Fruit fly (Drosophila melanogaster) whole organism, wandering third instar larva: Measurements from ENCODE around the gene Hsp23.

Experiments used
- Abd-B ChIP-seq: fragments of >200 bp; optimal IDR thresholded peaks from 2 replicates; lab custom pipeline; 2017; ENCODE audit warnings: missing biosample characterization, missing genetic modification characterization
- CG9705 ChIP-seq: fragments of 200-800 bp; sonication (Bioruptor generic); optimal IDR thresholded peaks from 2 replicates; lab custom pipeline; 2018; ENCODE audit warnings: missing biosample characterization, mild to moderate bottlenecking, missing genetic modification characterization
- CrebA ChIP-seq: fragments of 200-800 bp; sonication (Bioruptor generic); optimal IDR thresholded peaks from 2 replicates; lab custom pipeline; 2016; ENCODE audit warnings: missing biosample characterization, mild to moderate bottlenecking, missing genetic modification characterization, borderline replicate concordance
- Dfd ChIP-seq: fragments of >200 bp; optimal IDR thresholded peaks from 2 replicates; lab custom pipeline; 2017; ENCODE audit warnings: missing biosample characterization, missing genetic modification characterization
- GATAd ChIP-seq: sonication (Bioruptor generic); optimal IDR thresholded peaks from 2 replicates; lab custom pipeline; 2016; ENCODE audit warnings: missing biosample characterization, missing genetic modification characterization
- Hnf4 ChIP-seq: fragments of 200-800 bp; sonication (Bioruptor generic); optimal IDR thresholded peaks from 2 replicates; lab custom pipeline; 2016; ENCODE audit warnings: missing biosample characterization, mild to moderate bottlenecking, missing genetic modification characterization
- Hr78 ChIP-seq: fragments of >200 bp; optimal IDR thresholded peaks from 2 replicates; lab custom pipeline; 2017; ENCODE audit warnings: missing biosample characterization, missing genetic modification characterization
- Hr83 ChIP-seq: fragments of 200-300 bp; sonication (Bioruptor generic); optimal IDR thresholded peaks from 2 replicates; lab custom pipeline; 2016; ENCODE audit warnings: missing biosample characterization, mild to moderate bottlenecking, missing genetic modification characterization, moderate library complexity; ENCODE audit not compliant: poor library complexity, severe bottlenecking
- Jra ChIP-seq: sonication (Bioruptor generic); optimal IDR thresholded peaks from 2 replicates; lab custom pipeline; 2016; ENCODE audit warnings: missing biosample characterization, missing genetic modification characterization
- Myc ChIP-seq: fragments of >200 bp; optimal IDR thresholded peaks from 2 replicates; lab custom pipeline; 2017
- OdsH ChIP-seq: fragments of 200-800 bp; sonication (Bioruptor generic); optimal IDR thresholded peaks from 2 replicates; lab custom pipeline; 2016; ENCODE audit warnings: missing biosample characterization, mild to moderate bottlenecking, missing genetic modification characterization
- Rel ChIP-seq, 2 experiments: fragments of 200-800 bp; sonication (Bioruptor generic) in 1 of 2; optimal IDR thresholded peaks; 2 replicates in 1 of 2; 3 replicates in 1 of 2; lab custom pipeline; 2016 to 2019; ENCODE audit warnings: mild to moderate bottlenecking in 2 of 2, missing biosample characterization in 2 of 2, missing genetic modification characterization in 2 of 2, moderate library complexity in 1 of 2
- Sp1 ChIP-seq: fragments of 200-800 bp; sonication (Bioruptor generic); optimal IDR thresholded peaks from 3 replicates; lab custom pipeline; 2019; ENCODE audit warnings: missing biosample characterization, mild to moderate bottlenecking, missing genetic modification characterization, moderate library complexity
- Vsx2 ChIP-seq: fragments of 200-300, 225-300 bp; sonication (Bioruptor generic); optimal IDR thresholded peaks from 2 replicates; lab custom pipeline; 2018; ENCODE audit warnings: missing biosample characterization, missing genetic modification characterization; ENCODE audit not compliant: partially characterized antibody
- br ChIP-seq: fragments of 200-800 bp; sonication (Bioruptor generic); optimal IDR thresholded peaks from 2 replicates; lab custom pipeline; 2016; ENCODE audit warnings: missing biosample characterization, missing genetic modification characterization
- brk ChIP-seq: fragments of 200-800 bp; sonication (Bioruptor generic); optimal IDR thresholded peaks from 2 replicates; lab custom pipeline; 2016; ENCODE audit warnings: missing biosample characterization, mild to moderate bottlenecking, missing genetic modification characterization
- dmrt93B ChIP-seq: fragments of 200-800 bp; sonication (Bioruptor generic); optimal IDR thresholded peaks from 2 replicates; lab custom pipeline; 2018; ENCODE audit warnings: missing biosample characterization, mild to moderate bottlenecking, missing genetic modification characterization
- dsf ChIP-seq: sonication (Bioruptor generic); optimal IDR thresholded peaks from 2 replicates; lab custom pipeline; 2016; ENCODE audit warnings: missing biosample characterization, missing genetic modification characterization, borderline replicate concordance
- ey ChIP-seq: fragments of 200-800 bp; sonication (Bioruptor generic); optimal IDR thresholded peaks from 2 replicates; lab custom pipeline; 2016; ENCODE audit warnings: missing biosample characterization, missing genetic modification characterization
- foxo ChIP-seq, 2 experiments: fragments of 200-800 bp; sonication (Bioruptor generic); optimal IDR thresholded peaks; 2 replicates in 1 of 2; 3 replicates in 1 of 2; lab custom pipeline; 2016 to 2017; ENCODE audit warnings: missing biosample characterization in 2 of 2, missing genetic modification characterization in 2 of 2
- h ChIP-seq: fragments of 200-800 bp; sonication (Bioruptor generic); optimal IDR thresholded peaks from 3 replicates; lab custom pipeline; 2016; ENCODE audit warnings: missing biosample characterization, mild to moderate bottlenecking, missing genetic modification characterization
- pan ChIP-seq: fragments of >200 bp; optimal IDR thresholded peaks from 2 replicates; lab custom pipeline; 2017
- rgr ChIP-seq: fragments of 200-800 bp; sonication (Bioruptor generic); optimal IDR thresholded peaks from 3 replicates; lab custom pipeline; 2016; ENCODE audit warnings: missing biosample characterization, mild to moderate bottlenecking, missing genetic modification characterization
- sage ChIP-seq: fragments of 200-800 bp; sonication (Bioruptor generic); optimal IDR thresholded peaks from 2 replicates; lab custom pipeline; 2016; ENCODE audit warnings: missing biosample characterization, mild to moderate bottlenecking, missing genetic modification characterization
- sv ChIP-seq: fragments of 200-800 bp; sonication (Bioruptor generic); optimal IDR thresholded peaks from 3 replicates; lab custom pipeline; 2016; ENCODE audit warnings: missing biosample characterization, missing genetic modification characterization
- tai ChIP-seq: sonication (Bioruptor generic); optimal IDR thresholded peaks from 2 replicates; lab custom pipeline; 2016; ENCODE audit warnings: missing biosample characterization, missing genetic modification characterization
- usp ChIP-seq: fragments of >200 bp; optimal IDR thresholded peaks from 2 replicates; lab custom pipeline; 2017; ENCODE audit warnings: missing biosample characterization, missing genetic modification characterization
- woc ChIP-seq: sonication (Bioruptor generic); optimal IDR thresholded peaks from 2 replicates; lab custom pipeline; 2016; ENCODE audit warnings: missing biosample characterization, mild to moderate bottlenecking, missing genetic modification characterization

Gene Hsp23

DNA sequence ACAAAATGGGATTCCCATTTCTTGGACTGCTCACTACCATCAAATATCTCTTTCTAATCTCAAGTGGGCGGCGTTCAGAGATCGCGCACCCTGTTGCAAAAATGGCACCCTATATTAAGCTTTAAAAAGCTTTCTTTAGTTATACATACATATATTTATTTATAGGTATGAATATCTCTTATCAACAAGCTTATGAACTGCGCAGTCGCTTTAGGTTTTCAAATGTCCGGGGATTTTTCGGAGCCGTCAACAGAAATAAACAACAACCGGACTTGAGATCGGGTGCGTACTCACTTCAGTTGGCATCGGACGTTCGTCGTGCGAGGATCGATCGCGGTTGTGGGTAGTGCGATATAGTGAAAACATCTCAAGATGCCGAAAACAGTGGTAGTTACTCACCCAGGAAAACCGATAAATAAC lies 32.4 kb upstream of the Hsp23 start, which contains the start of gene PGRP-LF:
PGRP-LF (plus strand) TSS at position 296 of the 420 bp plus-strand sequence.
- peak; percentile 57 for TF ChIP-seq brk (GFP tag; lab: Kevin White, UChicago)
- TF ChIP-seq Myc (lab: Kevin White, UChicago), result no peak
- peak; percentile 41 for TF ChIP-seq OdsH
- TF ChIP-seq rgr (GFP tag; lab: Kevin White, UChicago), result no peak
- no peak for TF ChIP-seq Hr78 (GFP tag; lab: Kevin White, UChicago)
- TF ChIP-seq Sp1 (GFP tag; lab: Kevin White, UChicago), result peak; percentile 36
- peak; percentile 13 for TF ChIP-seq sage (GFP tag; lab: Kevin White, UChicago)
- peak; percentile 19 for TF ChIP-seq br (GFP tag; lab: Kevin White, UChicago)
- TF ChIP-seq dsf (GFP tag; lab: Kevin White, UChicago), result no peak
- peak; percentile 78 for TF ChIP-seq CrebA (GFP tag; lab: Kevin White, UChicago)
- TF ChIP-seq sv (GFP tag; lab: Kevin White, UChicago), result peak; percentile 17
- peak; percentile 44 for TF ChIP-seq Jra (GFP tag; lab: Kevin White, UChicago)
- TF ChIP-seq h, result peak; percentile 52
- no peak for TF ChIP-seq Rel (GFP tag; optimal IDR thresholded peaks at IDR 0.05; lab: Kevin White, UChicago)
- TF ChIP-seq Rel (tag; optimal IDR thresholded peaks at IDR 0.05; lab: Kevin White, UChicago), result peak; percentile 100
- peak; percentile 36 for TF ChIP-seq Hr83
- peak; percentile 19 for TF ChIP-seq Hnf4 (GFP tag; lab: Kevin White, UChicago)
- peak in 1 of 2 experiments; percentile 7 for TF ChIP-seq foxo (GFP tag; optimal IDR thresholded peaks at IDR 0.05; lab: Kevin White, UChicago)
- TF ChIP-seq, all 38 proteins: peak for 13

DNA sequence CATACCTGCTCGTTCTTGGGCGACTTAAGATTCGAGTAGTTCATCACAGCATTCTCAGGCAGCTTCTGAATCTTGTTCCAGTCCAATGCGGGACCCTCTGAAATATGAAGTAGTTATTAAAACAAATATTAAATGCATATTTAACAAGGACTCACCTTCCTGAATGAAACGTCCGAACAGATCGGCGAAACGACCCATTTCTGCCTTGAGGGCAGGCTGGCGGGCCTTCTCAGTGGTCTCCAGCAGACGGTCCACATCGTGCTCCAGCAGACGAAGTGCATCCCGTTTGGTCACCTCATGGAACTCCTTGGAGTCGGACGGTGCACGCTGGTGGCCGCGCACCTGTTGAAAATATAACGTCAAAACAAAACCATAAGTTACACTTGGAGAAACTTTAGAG lies 27.9 kb upstream of the Hsp23 start, which contains the start of gene CG32040:
CG32040 (plus strand) TSS at position 301 of the 400 bp plus-strand sequence.
- TF ChIP-seq OdsH (no peak), Dfd (GFP tag; lab: Kevin White, UChicago) (no peak), ey (no peak), rgr (GFP tag; lab: Kevin White, UChicago) (no peak), Hnf4 (GFP tag; lab: Kevin White, UChicago) (no peak), dmrt93B (GFP tag; lab: Kevin White, UChicago) (no peak), CG9705 (no peak), CrebA (GFP tag; lab: Kevin White, UChicago) (no peak), usp (GFP tag; lab: Kevin White, UChicago) (no peak), Abd-B (GFP tag; lab: Kevin White, UChicago) (no peak), br (GFP tag; lab: Kevin White, UChicago) (no peak), Vsx2 (GFP tag; lab: Kevin White, UChicago) (no peak), sage (GFP tag; lab: Kevin White, UChicago) (no peak), Sp1 (GFP tag; lab: Kevin White, UChicago) (no peak), Myc (lab: Kevin White, UChicago) (no peak)

DNA sequence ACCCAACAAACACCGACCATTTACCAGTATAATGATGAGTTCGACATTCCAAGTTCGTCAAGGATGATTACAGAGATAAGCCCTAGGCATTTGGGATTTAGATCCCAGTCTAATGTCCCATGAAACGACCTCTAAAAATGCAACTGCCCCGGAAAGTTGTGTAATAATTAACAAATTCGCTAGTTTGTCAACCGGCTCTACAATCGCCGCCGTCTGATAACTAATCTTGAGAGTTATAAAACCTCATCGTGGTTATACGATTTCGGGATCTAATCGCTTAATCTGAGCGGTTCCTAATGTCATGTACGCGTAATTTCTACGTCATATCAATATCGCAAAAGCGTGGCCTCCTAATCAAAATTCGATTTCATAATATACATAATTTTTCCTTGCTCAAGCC lies 26.1 kb upstream of the Hsp23 start:
- TF ChIP-seq tai (no peak), dsf (GFP tag; lab: Kevin White, UChicago) (no peak), Vsx2 (GFP tag; lab: Kevin White, UChicago) (no peak), GATAd (GFP tag; lab: Kevin White, UChicago) (no peak), foxo (GFP tag; optimal IDR thresholded peaks at IDR 0.05; lab: Kevin White, UChicago) (no peak), Sp1 (GFP tag; lab: Kevin White, UChicago) (no peak), Hr83 (no peak), woc (GFP tag; lab: Kevin White, UChicago) (no peak), pan (lab: Kevin White, UChicago) (no peak)
- TF ChIP-seq, all 38 proteins: peak for 0

dm6 chr3L:9356138-9356753 lies 25.4 kb upstream of the Hsp23 start:
- no peak for TF ChIP-seq Myc (lab: Kevin White, UChicago)
